Fruit fly (Drosophila melanogaster) whole organism, wandering third instar larva: ENCODE measurements around the gene CG4960.

ENCODE experiments used
- Abd-B ChIP-seq: fragments of >200 bp; optimal IDR thresholded peaks from 2 replicates; lab custom pipeline; 2017; ENCODE audit warnings: missing biosample characterization, missing genetic modification characterization
- CG32264 ChIP-seq: fragments of 200-800 bp; sonication (Bioruptor generic); optimal IDR thresholded peaks from 2 replicates; lab custom pipeline; 2016; ENCODE audit warnings: missing biosample characterization, missing genetic modification characterization
- CG9705 ChIP-seq: fragments of 200-800 bp; sonication (Bioruptor generic); optimal IDR thresholded peaks from 2 replicates; lab custom pipeline; 2018; ENCODE audit warnings: missing biosample characterization, mild to moderate bottlenecking, missing genetic modification characterization
- CrebA ChIP-seq: fragments of 200-800 bp; sonication (Bioruptor generic); optimal IDR thresholded peaks from 2 replicates; lab custom pipeline; 2016; ENCODE audit warnings: missing biosample characterization, mild to moderate bottlenecking, missing genetic modification characterization, borderline replicate concordance
- Dfd ChIP-seq: fragments of >200 bp; optimal IDR thresholded peaks from 2 replicates; lab custom pipeline; 2017; ENCODE audit warnings: missing biosample characterization, missing genetic modification characterization
- Dif ChIP-seq: fragments of 200-275, 200-300 bp; sonication (Bioruptor generic); optimal IDR thresholded peaks from 2 replicates; lab custom pipeline; 2018; ENCODE audit warnings: missing biosample characterization, missing genetic modification characterization; ENCODE audit not compliant: partially characterized antibody
- GATAd ChIP-seq: sonication (Bioruptor generic); optimal IDR thresholded peaks from 2 replicates; lab custom pipeline; 2016; ENCODE audit warnings: missing biosample characterization, missing genetic modification characterization
- HLH106 ChIP-seq: fragments of 200-800 bp; optimal IDR thresholded peaks from 3 replicates; lab custom pipeline; 2019; ENCODE audit warnings: missing biosample characterization, mild to moderate bottlenecking, missing genetic modification characterization, moderate library complexity
- Hnf4 ChIP-seq: fragments of 200-800 bp; sonication (Bioruptor generic); optimal IDR thresholded peaks from 2 replicates; lab custom pipeline; 2016; ENCODE audit warnings: missing biosample characterization, mild to moderate bottlenecking, missing genetic modification characterization
- Hr83 ChIP-seq: fragments of 200-300 bp; sonication (Bioruptor generic); optimal IDR thresholded peaks from 2 replicates; lab custom pipeline; 2016; ENCODE audit warnings: missing biosample characterization, mild to moderate bottlenecking, missing genetic modification characterization, moderate library complexity; ENCODE audit not compliant: poor library complexity, severe bottlenecking
- Jra ChIP-seq: sonication (Bioruptor generic); optimal IDR thresholded peaks from 2 replicates; lab custom pipeline; 2016; ENCODE audit warnings: missing biosample characterization, missing genetic modification characterization
- Mio ChIP-seq: sonication (Bioruptor generic); optimal IDR thresholded peaks from 2 replicates; lab custom pipeline; 2016; ENCODE audit warnings: missing biosample characterization, missing genetic modification characterization
- Myc ChIP-seq: fragments of >200 bp; optimal IDR thresholded peaks from 2 replicates; lab custom pipeline; 2017
- N ChIP-seq: fragments of >200 bp; optimal IDR thresholded peaks from 2 replicates; lab custom pipeline; 2018; ENCODE audit warnings: missing biosample characterization, missing external identifiers, missing genetic modification characterization
- Rel ChIP-seq, 2 experiments: fragments of 200-800 bp; sonication (Bioruptor generic) in 1 of 2; optimal IDR thresholded peaks; 2 replicates in 1 of 2; 3 replicates in 1 of 2; lab custom pipeline; 2016 to 2019; ENCODE audit warnings: mild to moderate bottlenecking in 2 of 2, missing biosample characterization in 2 of 2, missing genetic modification characterization in 2 of 2, moderate library complexity in 1 of 2
- Vsx2 ChIP-seq: fragments of 200-300, 225-300 bp; sonication (Bioruptor generic); optimal IDR thresholded peaks from 2 replicates; lab custom pipeline; 2018; ENCODE audit warnings: missing biosample characterization, missing genetic modification characterization; ENCODE audit not compliant: partially characterized antibody
- br ChIP-seq: fragments of 200-800 bp; sonication (Bioruptor generic); optimal IDR thresholded peaks from 2 replicates; lab custom pipeline; 2016; ENCODE audit warnings: missing biosample characterization, missing genetic modification characterization
- dl ChIP-seq, 2 experiments: fragments of 175-275, 200-275 bp in 1 of 2; fragments of 200-275 bp in 1 of 2; sonication (Bioruptor generic); optimal IDR thresholded peaks; lab custom pipeline; 2018; ENCODE audit warnings: mild to moderate bottlenecking in 2 of 2, missing biosample characterization in 2 of 2, missing genetic modification characterization in 2 of 2, moderate library complexity in 2 of 2; ENCODE audit not compliant: partially characterized antibody in 2 of 2, insufficient read depth in 1 of 2
- dmrt93B ChIP-seq: fragments of 200-800 bp; sonication (Bioruptor generic); optimal IDR thresholded peaks from 2 replicates; lab custom pipeline; 2018; ENCODE audit warnings: missing biosample characterization, mild to moderate bottlenecking, missing genetic modification characterization
- dsf ChIP-seq: sonication (Bioruptor generic); optimal IDR thresholded peaks from 2 replicates; lab custom pipeline; 2016; ENCODE audit warnings: missing biosample characterization, missing genetic modification characterization, borderline replicate concordance
- ey ChIP-seq: fragments of 200-800 bp; sonication (Bioruptor generic); optimal IDR thresholded peaks from 2 replicates; lab custom pipeline; 2016; ENCODE audit warnings: missing biosample characterization, missing genetic modification characterization
- foxo ChIP-seq, 2 experiments: fragments of 200-800 bp; sonication (Bioruptor generic); optimal IDR thresholded peaks; 2 replicates in 1 of 2; 3 replicates in 1 of 2; lab custom pipeline; 2016 to 2017; ENCODE audit warnings: missing biosample characterization in 2 of 2, missing genetic modification characterization in 2 of 2
- fru ChIP-seq: fragments of 200-800 bp; sonication (Bioruptor generic); optimal IDR thresholded peaks from 3 replicates; lab custom pipeline; 2016; ENCODE audit warnings: missing biosample characterization, mild to moderate bottlenecking, missing genetic modification characterization
- h ChIP-seq: fragments of 200-800 bp; sonication (Bioruptor generic); optimal IDR thresholded peaks from 3 replicates; lab custom pipeline; 2016; ENCODE audit warnings: missing biosample characterization, mild to moderate bottlenecking, missing genetic modification characterization
- jim ChIP-seq: fragments of 175-275, 200-325 bp; sonication (Bioruptor generic); optimal IDR thresholded peaks from 2 replicates; lab custom pipeline; 2016; ENCODE audit warnings: missing biosample characterization, mild to moderate bottlenecking, missing genetic modification characterization
- lola ChIP-seq: fragments of >200 bp; optimal IDR thresholded peaks from 2 replicates; lab custom pipeline; 2017; ENCODE audit warnings: missing biosample characterization, missing genetic modification characterization
- pan ChIP-seq: fragments of >200 bp; optimal IDR thresholded peaks from 2 replicates; lab custom pipeline; 2017
- rgr ChIP-seq: fragments of 200-800 bp; sonication (Bioruptor generic); optimal IDR thresholded peaks from 3 replicates; lab custom pipeline; 2016; ENCODE audit warnings: missing biosample characterization, mild to moderate bottlenecking, missing genetic modification characterization
- sage ChIP-seq: fragments of 200-800 bp; sonication (Bioruptor generic); optimal IDR thresholded peaks from 2 replicates; lab custom pipeline; 2016; ENCODE audit warnings: missing biosample characterization, mild to moderate bottlenecking, missing genetic modification characterization
- sv ChIP-seq: fragments of 200-800 bp; sonication (Bioruptor generic); optimal IDR thresholded peaks from 3 replicates; lab custom pipeline; 2016; ENCODE audit warnings: missing biosample characterization, missing genetic modification characterization
- tai ChIP-seq: sonication (Bioruptor generic); optimal IDR thresholded peaks from 2 replicates; lab custom pipeline; 2016; ENCODE audit warnings: missing biosample characterization, missing genetic modification characterization
- usp ChIP-seq: fragments of >200 bp; optimal IDR thresholded peaks from 2 replicates; lab custom pipeline; 2017; ENCODE audit warnings: missing biosample characterization, missing genetic modification characterization

Gene CG4960

dm6 chr3R:25776137-25776536 lies 11.0 kb downstream of the CG4960 start, which contains the start of gene CG17196:
Gene CG17196 (minus strand): TSS chr3R:25776237.
- TF ChIP-seq Hr83 (GFP tag; lab: Kevin White, UChicago) (no peak), foxo (GFP tag; optimal IDR thresholded peaks at IDR 0.05; lab: Kevin White, UChicago) (no peak), Dfd (GFP tag; lab: Kevin White, UChicago) (no peak), CG9705 (GFP tag; lab: Kevin White, UChicago) (no peak)

- TF ChIP-seq pan (lab: Kevin White, UChicago) (no peak), jim (no peak), fru (GFP tag; lab: Kevin White, UChicago) (no peak), rgr (GFP tag; lab: Kevin White, UChicago) (no peak), lola (GFP tag; lab: Kevin White, UChicago) (no peak), Abd-B (no peak), GATAd (GFP tag; lab: Kevin White, UChicago) (no peak), sage (no peak), tai (GFP tag; lab: Kevin White, UChicago) (no peak), h (no peak), dsf (GFP tag; lab: Kevin White, UChicago) (no peak), usp (GFP tag; lab: Kevin White, UChicago) (no peak), sv (GFP tag; lab: Kevin White, UChicago) (no peak), Myc (lab: Kevin White, UChicago) (no peak), Dfd (GFP tag; lab: Kevin White, UChicago) (no peak), dmrt93B (GFP tag; lab: Kevin White, UChicago) (no peak), br (GFP tag; lab: Kevin White, UChicago) (no peak), HLH106 (tag; lab: Kevin White, UChicago) (no peak), Vsx2 (GFP tag; lab: Kevin White, UChicago) (no peak)
Observed at dm6 chr3R:25775269-25775668, 11.8 kb downstream of the CG4960 start, which contains the start of the genes CG17197 and CG17198. Gene CG17197 (minus strand): TSS chr3R:25775369. Gene CG17198 (minus strand): TSS chr3R:25775369.

dm6 chr3R:25763005-25763404 lies 24.1 kb downstream of the CG4960 start, which contains the start of gene LpR1:
Gene LpR1 (minus strand): TSS chr3R:25763105.
- no peak for TF ChIP-seq br (GFP tag; lab: Kevin White, UChicago)
- no peak for TF ChIP-seq HLH106 (tag; lab: Kevin White, UChicago)
- no peak for TF ChIP-seq CG32264
- TF ChIP-seq ey (GFP tag; lab: Kevin White, UChicago), result no peak
- TF ChIP-seq dmrt93B (GFP tag; lab: Kevin White, UChicago), result no peak
- TF ChIP-seq dl (GFP tag; optimal IDR thresholded peaks at IDR 0.05; lab: Kevin White, UChicago; ENCODE audit: insufficient read depth in 1 of 2, partially characterized antibody in 2 of 2), result no peak
- no peak for TF ChIP-seq Vsx2 (GFP tag; lab: Kevin White, UChicago)
- no peak for TF ChIP-seq Myc (lab: Kevin White, UChicago)
- TF ChIP-seq usp (GFP tag; lab: Kevin White, UChicago), result no peak
- no peak for TF ChIP-seq dsf (GFP tag; lab: Kevin White, UChicago)

dm6 chr3R:25762005-25762764 lies 24.9 kb downstream of the CG4960 start:
- TF ChIP-seq dsf (GFP tag; lab: Kevin White, UChicago) (no peak), N (no peak), HLH106 (tag; lab: Kevin White, UChicago) (no peak), pan (lab: Kevin White, UChicago) (no peak), Jra (GFP tag; lab: Kevin White, UChicago) (no peak), Mio (GFP tag; lab: Kevin White, UChicago) (no peak), ey (GFP tag; lab: Kevin White, UChicago) (no peak), Dfd (GFP tag; lab: Kevin White, UChicago) (no peak), Dif (GFP tag; lab: Kevin White, UChicago) (no peak), GATAd (GFP tag; lab: Kevin White, UChicago) (no peak), Rel (GFP tag; optimal IDR thresholded peaks at IDR 0.05; lab: Kevin White, UChicago) (no peak), Rel (tag; optimal IDR thresholded peaks at IDR 0.05; lab: Kevin White, UChicago) (no peak), Myc (lab: Kevin White, UChicago) (no peak), usp (GFP tag; lab: Kevin White, UChicago) (no peak), sage (no peak), foxo (GFP tag; optimal IDR thresholded peaks at IDR 0.05; lab: Kevin White, UChicago) (no peak), Hnf4 (GFP tag; lab: Kevin White, UChicago) (no peak), CrebA (no peak), dmrt93B (GFP tag; lab: Kevin White, UChicago) (no peak), sv (GFP tag; lab: Kevin White, UChicago) (no peak)
